Worm (Caenorhabditis elegans) whole organism, L4 larva: Measurements from ENCODE around the gene clec-168.

Experiments
- F49E8.2 ChIP-seq: sonication (generic microtip); optimal IDR thresholded peaks from 2 replicates; lab custom pipeline; 2016; ENCODE audit warnings: missing compliant biosample characterization, mild to moderate bottlenecking, missing genetic modification characterization, borderline replicate concordance
- R02D3.7 ChIP-seq: fragments of 150-350 bp; sonication (generic microtip); optimal IDR thresholded peaks from 3 replicates; lab custom pipeline; 2014; ENCODE audit warnings: missing biosample characterization, missing genetic modification characterization
- aly-2 ChIP-seq: sonication (generic microtip); optimal IDR thresholded peaks from 2 replicates; lab custom pipeline; 2018; ENCODE audit warnings: missing biosample characterization, missing genetic modification characterization
- ama-1 ChIP-seq: fragments of 150-350 bp; optimal IDR thresholded peaks from 2 replicates; lab custom pipeline; 2014; ENCODE audit warnings: inconsistent platforms, mixed read lengths
- arid-1 ChIP-seq: fragments of 200-800 bp; sonication (Bioruptor generic); conservative IDR thresholded peaks from 2 replicates; pipeline ENCODE4 v1.3.6; 2022; ENCODE audit warnings: missing genetic modification reagents, missing genetic modification characterization, missing compliant biosample characterization
- ceh-20 ChIP-seq: fragments of 200-800 bp; sonication (Bioruptor generic); IDR thresholded peaks from 2 replicates; pipeline ENCODE4 v1.3.6; 2022; ENCODE audit warnings: missing genetic modification reagents, missing genetic modification characterization, missing compliant biosample characterization
- ceh-28 ChIP-seq: fragments of 150-350 bp; optimal IDR thresholded peaks from 2 replicates; lab custom pipeline; 2014; ENCODE audit warnings: missing biosample characterization, missing genetic modification reagents, missing genetic modification characterization
- ceh-32 ChIP-seq: sonication (generic microtip); optimal IDR thresholded peaks from 2 replicates; lab custom pipeline; 2016; ENCODE audit warnings: mild to moderate bottlenecking, missing genetic modification characterization, missing compliant biosample characterization; ENCODE audit not compliant: poor library complexity
- daf-16 ChIP-seq, 3 experiments: sonication (generic microtip); optimal IDR thresholded peaks; 2 replicates each; lab custom pipeline; 2016 to 2017; ENCODE audit warnings: missing genetic modification characterization in 3 of 3, missing genetic modification reagents in 3 of 3, mild to moderate bottlenecking in 2 of 3, missing compliant biosample characterization in 2 of 3, missing biosample characterization in 1 of 3, moderate library complexity in 1 of 3
- dmd-6 ChIP-seq: fragments of 200-800 bp; sonication (Bioruptor generic); IDR thresholded peaks from 2 replicates; pipeline ENCODE4 v1.3.6; 2022; ENCODE audit warnings: missing genetic modification reagents, missing genetic modification characterization, missing compliant biosample characterization
- dmd-9 ChIP-seq: fragments of 200-800 bp; sonication (Bioruptor generic); IDR thresholded peaks from 2 replicates; pipeline ENCODE4 v1.3.6; 2022; ENCODE audit warnings: missing genetic modification reagents, missing genetic modification characterization, missing compliant biosample characterization
- duxl-1 ChIP-seq: sonication (generic microtip); optimal IDR thresholded peaks from 2 replicates; lab custom pipeline; 2016; ENCODE audit warnings: mild to moderate bottlenecking, missing genetic modification characterization, moderate library complexity, missing compliant biosample characterization; ENCODE audit not compliant: poor library complexity
- fkh-10 ChIP-seq: fragments of 150-350 bp; optimal IDR thresholded peaks from 2 replicates; lab custom pipeline; 2014; ENCODE audit warnings: missing biosample characterization, missing genetic modification reagents, missing genetic modification characterization
- gei-8 ChIP-seq: fragments of 200-800 bp; sonication (Bioruptor generic); optimal IDR thresholded peaks from 2 replicates; lab custom pipeline; 2018; ENCODE audit warnings: mild to moderate bottlenecking, missing genetic modification characterization, missing compliant biosample characterization
- hlh-11 ChIP-seq: fragments of 200-800 bp; sonication (Bioruptor generic); optimal IDR thresholded peaks from 2 replicates; lab custom pipeline; 2018; ENCODE audit warnings: mild to moderate bottlenecking, missing genetic modification characterization, missing compliant biosample characterization
- hlh-30 ChIP-seq: sonication (generic microtip); optimal IDR thresholded peaks from 2 replicates; lab custom pipeline; 2017; ENCODE audit warnings: antibody characterized with exemption, mild to moderate bottlenecking, missing genetic modification characterization, missing compliant biosample characterization; ENCODE audit not compliant: insufficient read depth
- lim-7 ChIP-seq: fragments of 200-800 bp; sonication (Bioruptor generic); IDR thresholded peaks from 2 replicates; pipeline ENCODE4 v1.3.6; 2022; ENCODE audit warnings: missing genetic modification characterization, missing compliant biosample characterization
- lir-3 ChIP-seq: sonication (generic microtip); optimal IDR thresholded peaks from 2 replicates; lab custom pipeline; 2016; ENCODE audit warnings: mild to moderate bottlenecking, missing genetic modification characterization, missing compliant biosample characterization
- madf-9 ChIP-seq: fragments of 200-800 bp; sonication (Bioruptor generic); conservative IDR thresholded peaks from 2 replicates; pipeline ENCODE4 v1.3.6; 2022; ENCODE audit warnings: missing genetic modification reagents, missing genetic modification characterization, missing compliant biosample characterization
- mdt-29 ChIP-seq: fragments of 200-800 bp; sonication (Bioruptor generic); IDR thresholded peaks from 2 replicates; pipeline ENCODE4 v1.3.6; 2022; ENCODE audit warnings: missing genetic modification reagents, missing genetic modification characterization, missing compliant biosample characterization
- mxl-3 ChIP-seq: fragments of 200-800 bp; sonication (Bioruptor generic); optimal IDR thresholded peaks from 2 replicates; lab custom pipeline; 2018; ENCODE audit warnings: mild to moderate bottlenecking, missing genetic modification characterization, missing compliant biosample characterization
- nhr-10 ChIP-seq: fragments of 150-350 bp; optimal IDR thresholded peaks from 2 replicates; lab custom pipeline; 2014; ENCODE audit warnings: missing biosample characterization, missing genetic modification characterization
- nhr-111 ChIP-seq: fragments of 200-800 bp; sonication (Bioruptor generic); optimal IDR thresholded peaks from 2 replicates; lab custom pipeline; 2018; ENCODE audit warnings: mild to moderate bottlenecking, missing genetic modification characterization, missing compliant biosample characterization
- nhr-28 ChIP-seq: fragments of 150-350 bp; optimal IDR thresholded peaks from 2 replicates; lab custom pipeline; 2014; ENCODE audit warnings: missing biosample characterization, missing genetic modification characterization
- nhr-41 ChIP-seq: fragments of 200-800 bp; sonication (Bioruptor generic); IDR thresholded peaks from 2 replicates; pipeline ENCODE4 v1.3.6; 2022; ENCODE audit warnings: missing genetic modification reagents, missing genetic modification characterization, missing compliant biosample characterization
- nhr-42 ChIP-seq: fragments of 200-800 bp; sonication (Bioruptor generic); IDR thresholded peaks from 2 replicates; pipeline ENCODE4 v1.3.6; 2022; ENCODE audit warnings: missing genetic modification characterization, missing compliant biosample characterization
- nhr-6 ChIP-seq: fragments of 150-350 bp; optimal IDR thresholded peaks from 2 replicates; lab custom pipeline; 2014; ENCODE audit warnings: missing biosample characterization, missing genetic modification characterization
- nhr-77 ChIP-seq: fragments of 150-350 bp; optimal IDR thresholded peaks from 2 replicates; lab custom pipeline; 2014; ENCODE audit warnings: missing biosample characterization, missing genetic modification characterization
- php-3 ChIP-seq: fragments of 200-800 bp; sonication (Bioruptor generic); IDR thresholded peaks from 2 replicates; pipeline ENCODE4 v1.3.6; 2022; ENCODE audit warnings: missing genetic modification reagents, missing genetic modification characterization, missing compliant biosample characterization
- pqm-1 ChIP-seq: sonication (generic microtip); optimal IDR thresholded peaks from 2 replicates; lab custom pipeline; 2017; ENCODE audit warnings: missing biosample characterization, missing genetic modification characterization
- saeg-2 ChIP-seq: fragments of 200-800 bp; sonication (Bioruptor generic); IDR thresholded peaks from 2 replicates; pipeline ENCODE4 v1.3.6; 2022; ENCODE audit warnings: missing genetic modification reagents, missing genetic modification characterization, missing compliant biosample characterization
- set-16 ChIP-seq: fragments of 200-800 bp; sonication (Bioruptor generic); IDR thresholded peaks from 2 replicates; pipeline ENCODE4 v1.3.6; 2022; ENCODE audit warnings: missing genetic modification reagents, missing genetic modification characterization, missing compliant biosample characterization
- unc-130 ChIP-seq: sonication (generic microtip); optimal IDR thresholded peaks from 2 replicates; lab custom pipeline; 2016; ENCODE audit warnings: missing genetic modification reagents, missing genetic modification characterization, missing compliant biosample characterization
- unc-39 ChIP-seq: sonication (generic microtip); optimal IDR thresholded peaks from 2 replicates; lab custom pipeline; 2017; ENCODE audit warnings: missing biosample characterization, missing genetic modification characterization
- unc-62 ChIP-seq, 3 experiments: fragments of 150-350 bp in 1 of 3; sonication (generic microtip); optimal IDR thresholded peaks in 2 of 3; peaks in 1 of 3; 1 replicate in 1 of 3; 2 replicates in 2 of 3; lab custom pipeline; 2014 to 2017; ENCODE audit warnings: missing biosample characterization in 3 of 3, missing genetic modification characterization in 3 of 3, missing genetic modification reagents in 3 of 3, missing genotype in 1 of 3

Gene clec-168

DNA sequence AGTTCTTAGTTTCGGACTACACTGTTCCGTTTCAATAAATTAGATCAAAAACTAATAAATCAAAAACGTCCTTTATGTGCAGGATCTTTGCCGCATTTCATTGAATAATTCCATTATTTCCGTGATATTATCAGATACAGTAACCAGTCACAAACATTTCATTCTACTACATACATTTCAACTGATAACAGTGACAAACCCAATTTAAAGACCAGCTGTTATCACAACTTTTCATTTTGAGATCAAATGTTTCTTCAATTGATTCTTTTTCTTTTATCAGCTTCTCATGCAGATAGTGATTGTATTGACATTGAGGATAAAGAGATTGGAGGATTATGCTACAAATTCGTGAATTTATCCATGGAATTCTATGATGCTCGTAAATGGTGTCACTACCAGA, at the start of gene clec-168:
TSS of gene clec-168 (plus strand) at position 247 of the 400 bp plus-strand sequence.
- peak; percentile 12 for TF ChIP-seq nhr-77 (tag; lab: Kevin White, UChicago)
- no peak for TF ChIP-seq ceh-28 (tag; lab: Kevin White, UChicago)
- TF ChIP-seq pqm-1, result peak; percentile 61
- TF ChIP-seq aly-2 (tag; lab: Kevin White, UChicago), result no peak
- peak; percentile 87 for TF ChIP-seq nhr-28 (tag; lab: Kevin White, UChicago)
- no peak for TF ChIP-seq daf-16 (GFP tag; optimal IDR thresholded peaks at IDR 0.05; lab: Kevin White, UChicago)
- no peak for TF ChIP-seq daf-16 (tag; optimal IDR thresholded peaks at IDR 0.05; lab: Kevin White, UChicago)
- no peak for TF ChIP-seq ama-1 (lab: Kevin White, UChicago)
- peak; percentile 72 for TF ChIP-seq dmd-6 (GFP tag; lab: Robert Waterston, UW)

DNA sequence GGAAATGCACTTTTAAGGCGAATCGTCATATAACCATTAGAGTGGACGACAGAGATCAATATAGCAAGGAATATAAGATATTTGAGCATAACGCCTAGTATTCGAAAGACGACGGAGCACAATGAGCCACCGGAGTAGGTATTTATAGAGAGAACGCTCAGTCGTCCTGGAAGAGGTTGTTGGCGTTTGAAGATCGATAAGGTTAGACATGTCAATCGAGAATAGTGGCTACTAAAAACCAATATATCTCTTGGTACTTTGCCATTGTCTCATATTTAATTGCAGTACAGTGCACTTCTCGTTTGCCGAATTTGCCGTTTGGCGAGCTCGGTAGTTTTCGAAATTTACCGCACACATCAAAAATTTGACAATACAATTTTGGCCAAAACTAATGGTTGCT, 48.8 kb upstream of the clec-168 start, which contains the start of gene dsl-1:
TSS of gene dsl-1 (minus strand) at position 101 of the 400 bp plus-strand sequence.
- no peak for TF ChIP-seq dmd-9 (GFP tag; lab: Robert Waterston, UW)
- no peak for TF ChIP-seq F49E8.2 (tag; lab: Kevin White, UChicago)
- TF ChIP-seq hlh-11 (tag; lab: Kevin White, UChicago), result no peak
- no peak for TF ChIP-seq duxl-1 (tag; lab: Kevin White, UChicago)
- TF ChIP-seq, all 104 proteins: peak for 0

DNA sequence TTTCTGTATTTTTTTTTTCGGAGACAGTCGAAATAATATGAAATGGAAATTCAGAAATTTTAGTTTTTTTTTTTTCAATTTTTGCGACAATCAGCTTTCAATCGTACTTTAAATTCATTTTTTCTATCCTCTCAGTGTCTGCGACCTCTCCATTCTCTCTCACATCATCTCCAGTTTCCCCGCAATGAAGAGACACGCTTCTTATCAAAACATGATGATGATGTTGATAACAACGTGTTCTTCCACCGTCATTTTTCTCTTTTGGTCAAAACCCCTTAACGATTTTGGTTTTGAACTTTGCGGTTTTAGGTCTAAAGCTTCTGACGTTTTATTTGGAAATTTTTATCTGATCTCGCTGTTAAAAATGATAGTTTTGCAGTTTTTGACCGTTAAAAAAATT, 47.4 kb upstream of the clec-168 start:
- TF ChIP-seq mxl-3, result peak; percentile 60
- no peak for TF ChIP-seq daf-16 (GFP tag; optimal IDR thresholded peaks at IDR 0.05; lab: Kevin White, UChicago)
- no peak for TF ChIP-seq daf-16 (tag; optimal IDR thresholded peaks at IDR 0.05; lab: Kevin White, UChicago)
- TF ChIP-seq nhr-28 (tag; lab: Kevin White, UChicago), result peak; percentile 16
- TF ChIP-seq, all 104 proteins: peak for 2

DNA sequence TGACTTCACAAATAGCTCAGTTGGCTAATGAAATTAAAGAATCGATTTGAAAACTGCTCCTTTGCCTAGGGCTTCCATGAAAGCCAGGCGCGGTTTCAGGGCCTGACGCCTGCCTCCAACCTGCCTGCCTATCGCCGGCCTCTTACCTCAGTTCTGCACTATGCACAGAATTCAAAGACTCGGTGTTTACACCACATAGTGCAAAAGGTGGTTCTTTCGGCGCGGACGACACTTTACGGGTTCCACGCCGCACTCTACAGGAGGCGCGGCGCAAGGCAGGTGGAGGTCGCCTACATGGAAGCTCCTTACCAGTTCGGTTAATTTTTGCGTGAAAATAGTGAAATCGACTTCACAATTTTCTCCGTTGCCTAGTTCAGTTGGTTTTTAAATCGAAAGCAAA, 47.0 kb upstream of the clec-168 start:
- TF ChIP-seq mxl-3 (no peak), set-16 (GFP tag; lab: Robert Waterston, UW) (peak; percentile 51), arid-1 (no peak), R02D3.7 (no peak), gei-8 (no peak), unc-39 (no peak), hlh-11 (tag; lab: Kevin White, UChicago) (no peak), unc-130 (GFP tag; lab: Kevin White, UChicago) (no peak)

DNA sequence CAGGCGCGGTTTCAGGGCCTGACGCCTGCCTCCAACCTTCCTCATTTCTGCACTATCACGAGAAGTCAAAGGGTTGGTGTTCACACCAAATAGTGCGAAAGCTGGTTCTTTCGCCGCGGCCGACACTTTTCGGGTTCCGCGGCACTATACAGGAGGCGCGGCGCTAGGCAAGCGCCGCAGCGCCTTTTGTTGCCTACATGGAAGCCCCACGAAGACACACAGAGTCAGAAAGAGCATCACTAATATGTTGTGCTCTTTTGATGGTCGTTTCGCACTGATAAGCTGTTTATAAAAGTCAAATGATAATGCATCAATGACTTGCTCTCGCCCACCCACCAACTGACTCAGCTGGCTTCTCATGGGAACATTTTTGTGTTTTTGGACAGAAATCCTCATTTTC, 44.9 kb upstream of the clec-168 start:
- TF ChIP-seq nhr-111 (GFP tag; lab: Kevin White, UChicago) (no peak), saeg-2 (no peak), fkh-10 (no peak), mdt-29 (GFP tag; lab: Robert Waterston, UW) (no peak), daf-16 (GFP tag; optimal IDR thresholded peaks at IDR 0.05; lab: Kevin White, UChicago) (no peak), daf-16 (tag; optimal IDR thresholded peaks at IDR 0.05; lab: Kevin White, UChicago) (peak; percentile 52), gei-8 (no peak), nhr-42 (GFP tag; lab: Robert Waterston, UW) (0 out of 2 replicates have a peak, but pooled peaks have one; percentile 24), lim-7 (GFP tag; lab: Robert Waterston, UW) (0 out of 2 replicates have a peak, but pooled peaks have one; percentile 41), ceh-32 (no peak), hlh-30 (tag; lab: Kevin White, UChicago) (peak; percentile 16), php-3 (GFP tag; lab: Robert Waterston, UW) (peak; percentile 40; the same call in 1 of the 2 replicates), dmd-6 (GFP tag; lab: Robert Waterston, UW) (peak; percentile 51), pqm-1 (peak; percentile 44), hlh-11 (tag; lab: Kevin White, UChicago) (peak; percentile 65), lir-3 (tag; lab: Kevin White, UChicago) (no peak), ceh-20 (no peak), nhr-41 (GFP tag; lab: Robert Waterston, UW) (no peak), nhr-6 (tag; lab: Kevin White, UChicago) (no peak), nhr-10 (tag; lab: Kevin White, UChicago) (no peak), set-16 (GFP tag; lab: Robert Waterston, UW) (peak; percentile 69), nhr-28 (tag; lab: Kevin White, UChicago) (peak; percentile 55), madf-9 (no peak), dmd-9 (GFP tag; lab: Robert Waterston, UW) (no peak), unc-62 (GFP tag; optimal IDR thresholded peaks at IDR 0.05 in 1 of 2; lab: Kevin White, UChicago) (no peak), unc-62 (tag; optimal IDR thresholded peaks at IDR 0.05; lab: Kevin White, UChicago) (no peak)
